Worm (Caenorhabditis elegans) whole organism, L1 larva: ENCODE results near the gene F59D12.5.

ENCODE experiments used
- aha-1 ChIP-seq: fragments of 150-350 bp; optimal IDR thresholded peaks from 2 replicates; lab custom pipeline; 2014; ENCODE audit warnings: missing biosample characterization, missing genetic modification characterization
- ama-1 ChIP-seq: fragments of 150-350 bp; optimal IDR thresholded peaks from 2 replicates; lab custom pipeline; 2014
- dpl-1 ChIP-seq, 3 experiments: fragments of 150-350 bp in 2 of 3; sonication (generic microtip) in 1 of 3; optimal IDR thresholded peaks; 2 replicates each; lab custom pipeline; 2014 to 2017; ENCODE audit warnings: missing biosample characterization in 3 of 3, missing genetic modification characterization in 3 of 3, missing genetic modification reagents in 3 of 3
- lin-35 ChIP-seq, 2 experiments: fragments of 150-350 bp; optimal IDR thresholded peaks; 2 replicates each; lab custom pipeline; 2014; ENCODE audit warnings: missing biosample characterization in 2 of 2, missing genetic modification characterization in 2 of 2, missing genetic modification reagents in 2 of 2
- mab-9 ChIP-seq: fragments of 200-800 bp; sonication (Bioruptor generic); IDR thresholded peaks from 2 replicates; pipeline ENCODE4 v1.3.6; 2022; ENCODE audit warnings: missing genetic modification reagents, missing genetic modification characterization, missing compliant biosample characterization
- mep-1 ChIP-seq: fragments of 150-350 bp; optimal IDR thresholded peaks from 2 replicates; lab custom pipeline; 2014; ENCODE audit warnings: missing biosample characterization, missing genetic modification characterization
- nhr-12 ChIP-seq: sonication (generic microtip); optimal IDR thresholded peaks from 2 replicates; lab custom pipeline; 2017; ENCODE audit warnings: missing biosample characterization, missing genetic modification characterization
- nhr-47 ChIP-seq: sonication (generic microtip); optimal IDR thresholded peaks from 2 replicates; lab custom pipeline; 2016; ENCODE audit warnings: mild to moderate bottlenecking, missing genetic modification characterization, moderate library complexity, missing compliant biosample characterization
- skn-1 ChIP-seq: fragments of 150-350 bp; optimal IDR thresholded peaks from 2 replicates; lab custom pipeline; 2014; ENCODE audit warnings: missing biosample characterization, missing genetic modification characterization
- snpc-4 ChIP-seq: fragments of 150-350 bp; optimal IDR thresholded peaks from 2 replicates; lab custom pipeline; 2014; ENCODE audit warnings: missing biosample characterization, missing genetic modification characterization
- unc-130 ChIP-seq: fragments of 150-350 bp; optimal IDR thresholded peaks from 2 replicates; lab custom pipeline; 2017; ENCODE audit warnings: missing biosample characterization, missing genetic modification characterization, inconsistent platforms
- unc-62 ChIP-seq: fragments of 150-350 bp; optimal IDR thresholded peaks from 2 replicates; lab custom pipeline; 2014; ENCODE audit warnings: missing biosample characterization, missing genetic modification reagents, missing genetic modification characterization
- ztf-11 ChIP-seq, 2 experiments: sonication (generic microtip); optimal IDR thresholded peaks; 2 replicates each; lab custom pipeline; 2016 to 2017; ENCODE audit warnings: missing genetic modification characterization in 2 of 2, missing biosample characterization in 1 of 2, missing compliant biosample characterization in 1 of 2

DNA sequence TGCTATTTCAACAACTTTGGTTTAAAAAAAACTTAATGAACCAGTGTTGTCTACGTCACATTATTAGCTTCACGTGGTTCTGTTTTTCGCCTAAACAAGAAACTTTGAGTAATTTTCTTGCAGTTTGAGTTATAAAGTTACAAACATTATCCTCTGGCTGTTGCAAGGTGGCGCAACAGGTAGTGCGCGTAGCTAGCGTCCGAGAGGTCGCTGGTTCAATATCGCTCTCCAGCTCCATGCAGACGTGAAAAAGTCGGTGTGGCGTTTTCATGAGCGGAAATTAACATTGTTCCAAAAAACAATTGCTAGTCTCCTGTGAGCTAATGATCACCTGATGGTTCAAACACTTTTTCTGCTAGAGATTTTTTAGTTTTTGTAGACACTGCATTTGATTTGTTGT lies 27.9 kb downstream of the F59D12.5 start:
- TF ChIP-seq snpc-4 (tag; lab: Kevin White, UChicago) (no peak), mep-1 (tag; lab: Kevin White, UChicago) (peak; percentile 37), aha-1 (no peak), unc-62 (GFP tag; lab: Kevin White, UChicago) (no peak), lin-35 (GFP tag; optimal IDR thresholded peaks at IDR 0.05; lab: Kevin White, UChicago) (peak in 1 of 2 experiments; percentile 27), nhr-12 (tag; lab: Kevin White, UChicago) (no peak), ama-1 (lab: Kevin White, UChicago) (no peak), ztf-11 (tag; optimal IDR thresholded peaks at IDR 0.05; lab: Kevin White, UChicago) (no peak), skn-1 (tag; lab: Kevin White, UChicago) (no peak), nhr-47 (tag; lab: Kevin White, UChicago) (peak; percentile 59), dpl-1 (GFP tag; optimal IDR thresholded peaks at IDR 0.05; lab: Kevin White, UChicago) (no peak), mab-9 (no peak), unc-130 (tag; lab: Kevin White, UChicago) (no peak)
